Worm (Caenorhabditis elegans): ENCODE measurements around the gene tiar-2.
A peak's percentile ranks its signal among the peaks of the same experiment; 100 is the strongest.

tiar-2 gene

DNA sequence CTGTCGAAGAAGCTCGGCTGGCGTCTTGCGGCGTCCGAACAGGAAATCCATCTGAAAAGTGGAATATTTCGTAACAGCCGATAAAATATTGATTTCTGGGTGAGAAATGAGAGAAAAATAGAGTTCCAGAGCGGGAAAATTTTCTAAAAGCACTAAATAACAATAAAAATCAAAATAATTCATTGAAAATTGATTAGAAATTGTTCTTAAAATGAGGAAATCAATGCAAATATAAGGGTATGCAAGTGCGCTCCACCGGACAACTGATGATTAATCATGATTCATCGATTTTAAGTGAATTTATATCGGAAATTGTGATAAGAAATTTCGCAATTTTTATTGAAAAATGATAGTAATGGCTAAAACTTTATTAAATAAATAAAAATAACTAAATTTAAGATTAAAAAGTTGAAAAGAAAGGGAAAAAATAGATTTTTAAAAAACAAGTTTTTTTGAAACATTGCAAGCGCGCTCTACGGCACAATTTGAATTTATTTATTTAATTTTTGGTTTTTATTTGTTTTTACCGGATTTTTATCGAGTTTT is at the start of gene tiar-2, which contains the start of gene vps-2:
Gene tiar-2, plus strand, starts transcription at position 520 of the 546 bp plus-strand sequence.
Gene vps-2, minus strand, starts transcription at position 51 of the 546 bp plus-strand sequence.
- TF ChIP-seq F13C5.2 (tag; optimal IDR thresholded peaks at IDR 0.05) (peak; percentile 30), pes-1 (GFP tag; IDR thresholded peaks at IDR 0.05) (no peak)

DNA sequence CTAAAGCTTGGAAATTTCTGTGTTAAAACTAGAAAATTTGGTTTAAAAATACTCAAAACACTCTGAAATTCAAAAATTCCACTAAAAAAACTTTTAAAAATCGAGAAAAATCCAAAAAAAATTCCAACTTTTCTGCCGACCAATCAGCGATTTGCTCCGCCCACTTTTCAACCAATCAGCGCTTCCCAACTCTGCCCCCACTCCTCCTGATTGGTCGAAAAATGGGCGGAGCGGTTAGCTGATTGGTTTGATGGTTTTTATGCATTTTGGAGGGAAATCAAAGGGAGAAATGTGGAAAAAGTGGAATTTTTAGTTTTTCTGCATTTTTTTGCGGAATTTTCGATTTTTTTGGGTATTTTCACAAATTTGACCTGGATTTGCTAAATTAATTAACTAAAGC is 46.4 kb upstream of the tiar-2 start:
- TF ChIP-seq tbx-11 (GFP tag; IDR thresholded peaks at IDR 0.05) = no peak
- no peak for TF ChIP-seq F13C5.2 (tag; optimal IDR thresholded peaks at IDR 0.05)
- no peak for TF ChIP-seq ceh-13 (GFP tag; optimal IDR thresholded peaks at IDR 0.05)
- TF ChIP-seq flt-1 (GFP tag; IDR thresholded peaks at IDR 0.05) = no peak
- no peak for TF ChIP-seq ama-1 (optimal IDR thresholded peaks at IDR 0.05)
- no peak for TF ChIP-seq tbx-37 (GFP tag; conservative IDR thresholded peaks at IDR 0.05)
- TF ChIP-seq hmg-4 (GFP tag; optimal IDR thresholded peaks at IDR 0.05) = no peak
- TF ChIP-seq aly-1 (tag; optimal IDR thresholded peaks at IDR 0.05) = no peak
- no peak for TF ChIP-seq sea-1 (GFP tag; conservative IDR thresholded peaks at IDR 0.05)
- TF ChIP-seq pes-1 (GFP tag; IDR thresholded peaks at IDR 0.05) = no peak
- no peak for TF ChIP-seq hnd-1 (tag; optimal IDR thresholded peaks at IDR 0.05)

DNA sequence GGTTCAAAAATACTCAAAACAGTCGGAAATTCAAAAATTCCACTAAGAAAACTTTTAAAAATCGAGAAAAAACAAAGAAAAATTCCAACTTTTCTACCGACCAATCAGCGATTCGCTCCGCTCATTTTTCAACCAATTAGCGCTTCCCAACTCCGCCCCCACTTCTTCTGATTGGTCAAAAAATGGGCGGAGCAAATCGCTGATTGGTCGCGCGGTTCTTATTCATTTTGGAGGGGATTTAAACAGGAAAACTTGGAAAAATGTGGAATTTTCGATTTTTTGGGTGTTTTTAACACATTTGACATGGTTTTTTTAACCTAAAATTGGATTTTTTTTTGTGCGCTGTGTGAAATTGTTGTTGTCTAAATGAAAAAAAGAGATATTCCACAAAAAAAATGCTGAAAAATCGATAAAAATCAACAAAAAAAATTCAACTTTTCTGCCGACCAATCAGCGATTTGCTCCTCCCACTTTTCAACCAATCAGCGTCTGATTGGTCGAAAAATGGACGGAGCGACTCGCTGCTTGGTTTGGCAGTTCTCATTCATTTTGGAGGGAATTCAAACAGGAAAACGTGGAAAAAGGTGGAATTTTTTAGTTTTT is 45.7 kb upstream of the tiar-2 start:
- TF ChIP-seq hmbx-1 (tag; optimal IDR thresholded peaks at IDR 0.05) (no peak), tbx-37 (GFP tag; conservative IDR thresholded peaks at IDR 0.05) (no peak), tbx-11 (GFP tag; IDR thresholded peaks at IDR 0.05) (no peak), hmg-4 (GFP tag; optimal IDR thresholded peaks at IDR 0.05) (no peak), ets-7 (tag; optimal IDR thresholded peaks at IDR 0.05) (no peak), B0310.2 (tag; optimal IDR thresholded peaks at IDR 0.05) (no peak), F13C5.2 (tag; optimal IDR thresholded peaks at IDR 0.05) (no peak), ceh-36 (tag; optimal IDR thresholded peaks at IDR 0.05) (no peak), aly-1 (tag; optimal IDR thresholded peaks at IDR 0.05) (no peak), flt-1 (GFP tag; IDR thresholded peaks at IDR 0.05) (no peak)

DNA sequence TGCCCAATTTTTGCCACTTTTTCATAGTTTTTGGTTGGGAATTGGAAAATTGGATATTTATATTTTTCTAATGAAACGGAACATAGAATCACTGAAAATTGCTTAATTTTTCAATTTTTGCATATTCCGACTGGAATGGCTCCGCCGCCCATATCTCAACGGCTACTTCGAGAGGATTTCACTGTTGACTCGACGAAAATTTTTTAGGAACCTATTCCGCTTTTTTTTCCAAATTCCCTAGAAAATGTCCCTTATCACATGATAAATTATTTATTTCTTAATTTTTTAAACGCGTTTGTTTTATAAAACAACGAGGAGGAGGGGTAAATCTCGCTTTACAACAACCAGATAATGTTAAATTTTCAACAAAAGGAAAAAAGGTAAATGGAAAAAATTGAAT is 41.8 kb upstream of the tiar-2 start:
- TF ChIP-seq aly-1 (tag; optimal IDR thresholded peaks at IDR 0.05) (no peak), sea-1 (GFP tag; conservative IDR thresholded peaks at IDR 0.05) (no peak), ama-1 (optimal IDR thresholded peaks at IDR 0.05) (no peak), ceh-13 (GFP tag; optimal IDR thresholded peaks at IDR 0.05) (no peak)

DNA sequence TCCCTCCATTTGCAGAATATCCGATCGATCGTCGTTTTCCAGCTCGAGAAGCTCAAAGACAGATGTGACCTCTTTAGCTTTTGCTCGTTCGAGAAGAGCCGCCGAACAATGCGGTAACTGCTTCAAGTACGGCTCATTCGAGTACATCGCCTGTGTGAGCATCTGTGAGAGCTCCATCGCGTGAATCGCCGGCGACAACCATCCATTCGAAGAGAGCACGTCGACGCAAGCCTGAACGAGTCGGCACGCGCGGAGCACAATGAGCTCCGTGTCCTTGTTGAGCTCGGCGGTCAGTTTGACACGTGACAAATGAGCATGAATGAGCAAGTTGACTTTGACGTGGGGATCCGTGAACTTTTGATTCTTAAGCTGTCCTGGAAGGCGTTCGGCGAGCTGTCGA is 40.6 kb upstream of the tiar-2 start:
- TF ChIP-seq aly-1 (tag; optimal IDR thresholded peaks at IDR 0.05) (peak; percentile 1), scrt-1 (GFP tag; IDR thresholded peaks at IDR 0.05) (no peak)

DNA sequence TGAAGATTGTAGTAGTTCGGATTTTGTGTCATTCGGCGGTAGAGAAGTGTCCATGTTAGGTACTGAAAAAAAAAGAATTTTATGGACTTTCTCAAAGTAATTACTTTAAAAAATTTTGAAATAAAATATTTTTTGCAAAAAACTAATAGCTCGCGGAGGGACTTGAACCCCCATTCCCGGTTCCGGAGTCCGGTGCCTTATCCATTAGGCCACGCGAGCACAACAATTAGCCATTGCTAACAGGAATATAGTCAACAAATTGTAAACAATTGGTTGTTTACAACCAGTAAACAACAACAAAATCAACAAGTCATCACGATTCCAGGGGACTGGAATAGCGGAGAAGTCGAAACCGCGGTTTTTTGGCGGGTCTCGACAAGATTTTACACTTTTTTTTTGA is 39.9 kb upstream of the tiar-2 start:
- TF ChIP-seq tbx-37 (GFP tag; conservative IDR thresholded peaks at IDR 0.05) (no peak), tbx-11 (GFP tag; IDR thresholded peaks at IDR 0.05) (no peak), ceh-13 (GFP tag; optimal IDR thresholded peaks at IDR 0.05) (no peak), ama-1 (optimal IDR thresholded peaks at IDR 0.05) (no peak), tra-4 (tag; optimal IDR thresholded peaks at IDR 0.05) (no peak), flt-1 (GFP tag; IDR thresholded peaks at IDR 0.05) (no peak), hmbx-1 (tag; optimal IDR thresholded peaks at IDR 0.05) (no peak), pes-1 (GFP tag; IDR thresholded peaks at IDR 0.05) (no peak), hmg-4 (GFP tag; optimal IDR thresholded peaks at IDR 0.05) (no peak), sea-1 (GFP tag; conservative IDR thresholded peaks at IDR 0.05) (no peak), F13C5.2 (tag; optimal IDR thresholded peaks at IDR 0.05) (no peak)

DNA sequence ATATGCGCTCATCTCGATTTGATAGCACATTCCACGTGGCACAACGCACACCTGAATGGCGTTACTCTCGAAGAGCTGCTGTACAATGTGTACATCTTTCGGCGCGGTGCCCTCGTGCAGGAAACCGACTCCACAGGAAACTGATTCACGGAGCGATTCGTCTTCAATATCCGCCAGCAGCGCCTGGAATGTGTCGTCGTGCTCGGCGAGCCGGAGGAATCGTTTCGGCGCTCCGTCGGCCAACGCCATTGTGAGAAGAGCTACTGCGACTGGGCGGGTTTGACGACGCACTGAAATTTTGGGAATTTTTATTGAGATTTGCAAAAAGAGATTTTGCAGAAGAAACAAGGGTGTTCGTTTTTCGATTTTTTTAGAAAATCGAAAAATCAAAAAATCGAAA is 38.5 kb upstream of the tiar-2 start:
- TF ChIP-seq ceh-36 (tag; optimal IDR thresholded peaks at IDR 0.05) = no peak
- TF ChIP-seq tra-4 (tag; optimal IDR thresholded peaks at IDR 0.05) = no peak
- no peak for TF ChIP-seq sea-1 (GFP tag; conservative IDR thresholded peaks at IDR 0.05)
- TF ChIP-seq F13C5.2 (tag; optimal IDR thresholded peaks at IDR 0.05) = no peak
- no peak for TF ChIP-seq ama-1 (optimal IDR thresholded peaks at IDR 0.05)
- TF ChIP-seq hmg-4 (GFP tag; optimal IDR thresholded peaks at IDR 0.05) = no peak
- no peak for TF ChIP-seq hmbx-1 (tag; optimal IDR thresholded peaks at IDR 0.05)
- TF ChIP-seq ets-7 (tag; optimal IDR thresholded peaks at IDR 0.05) = no peak
- TF ChIP-seq B0310.2 (tag; optimal IDR thresholded peaks at IDR 0.05) = no peak
- TF ChIP-seq ceh-13 (GFP tag; optimal IDR thresholded peaks at IDR 0.05) = no peak
- no peak for TF ChIP-seq pes-1 (GFP tag; IDR thresholded peaks at IDR 0.05)
- TF ChIP-seq aly-1 (tag; optimal IDR thresholded peaks at IDR 0.05) = no peak
- TF ChIP-seq flt-1 (GFP tag; IDR thresholded peaks at IDR 0.05) = no peak
- no peak for TF ChIP-seq scrt-1 (GFP tag; IDR thresholded peaks at IDR 0.05)
- TF ChIP-seq hnd-1 (tag; optimal IDR thresholded peaks at IDR 0.05) = no peak
- no peak for TF ChIP-seq tbx-37 (GFP tag; conservative IDR thresholded peaks at IDR 0.05)
- TF ChIP-seq tbx-11 (GFP tag; IDR thresholded peaks at IDR 0.05) = no peak

DNA sequence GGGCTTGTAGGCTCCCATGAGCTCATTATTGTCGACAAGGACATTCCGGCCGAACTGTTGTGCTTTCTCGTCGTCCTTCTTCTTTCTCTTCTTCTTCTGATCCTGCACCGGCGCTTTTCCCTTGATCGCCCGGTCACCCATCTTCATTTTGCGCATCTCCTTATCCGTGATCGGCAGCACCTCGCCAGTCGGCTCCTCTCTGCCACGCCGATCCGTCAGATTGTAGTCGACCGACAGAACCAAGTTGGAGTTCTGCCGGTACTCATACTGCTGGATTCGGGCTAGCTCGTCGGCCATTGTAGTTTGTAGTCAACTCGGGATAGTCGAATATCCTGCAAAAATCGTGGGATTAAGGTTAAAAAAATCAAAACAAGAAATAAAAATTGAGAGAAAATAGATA is 31.9 kb upstream of the tiar-2 start, which contains the start of gene snrp-200:
Gene snrp-200, minus strand, starts transcription at position 332 of the 400 bp plus-strand sequence.
- TF ChIP-seq scrt-1 (GFP tag; IDR thresholded peaks at IDR 0.05) (no peak), hmbx-1 (tag; optimal IDR thresholded peaks at IDR 0.05) (no peak), pes-1 (GFP tag; IDR thresholded peaks at IDR 0.05) (no peak), tra-4 (tag; optimal IDR thresholded peaks at IDR 0.05) (no peak)

All from whole organism, early embryonic.